Worm (Caenorhabditis elegans): ENCODE data around the gene nhr-76.
A peak's percentile ranks its signal among the peaks of the same experiment; 100 is the strongest.

nhr-76 gene

ce11 chrIV:603543-603942, 23.8 kb upstream of the nhr-76 start, which contains the start of gene prmt-4:
Gene prmt-4, minus strand, starts transcription at chrIV:603643.
- no peak for TF ChIP-seq tab-1 (GFP tag; IDR thresholded peaks at IDR 0.05)
- no peak for TF ChIP-seq cog-1 (tag; optimal IDR thresholded peaks at IDR 0.05)
- no peak for TF ChIP-seq T22C8.4 (GFP tag; IDR thresholded peaks at IDR 0.05)
- TF ChIP-seq ztf-23 (GFP tag; IDR thresholded peaks at IDR 0.05), result no peak
- no peak for TF ChIP-seq med-1 (GFP tag; optimal IDR thresholded peaks at IDR 0.05; ENCODE audit: insufficient read depth)
- no peak for TF ChIP-seq ref-1 (GFP tag; conservative IDR thresholded peaks at IDR 0.05)
- TF ChIP-seq klf-2 (GFP tag; conservative IDR thresholded peaks at IDR 0.05), result no peak
- no peak for TF ChIP-seq flt-1 (GFP tag; IDR thresholded peaks at IDR 0.05)
- TF ChIP-seq ztf-29 (GFP tag; IDR thresholded peaks at IDR 0.05), result no peak

DNA sequence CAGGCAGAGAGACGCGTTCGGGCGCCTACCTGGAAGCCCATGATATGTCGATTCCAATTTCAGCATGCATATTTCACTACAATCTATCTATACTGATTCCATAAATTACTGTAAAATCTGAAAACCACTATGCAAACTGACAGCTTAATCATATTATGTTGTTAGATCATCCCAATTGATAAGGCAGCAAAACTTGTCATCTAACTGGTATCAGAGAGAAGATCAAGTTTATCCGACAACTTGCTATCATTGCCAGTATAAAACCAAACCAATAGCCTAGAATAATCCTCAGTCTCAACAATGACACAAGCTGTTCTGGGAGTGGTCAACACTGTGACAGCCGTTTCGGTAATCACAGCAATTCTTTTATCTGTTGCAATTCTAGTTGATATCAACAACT, 23.2 kb upstream of the nhr-76 start, which contains the start of gene col-102:
Gene col-102, plus strand, starts transcription at position 301 of the 400 bp plus-strand sequence.
- TF ChIP-seq ztf-29 (GFP tag; IDR thresholded peaks at IDR 0.05) (no peak), flt-1 (GFP tag; IDR thresholded peaks at IDR 0.05) (no peak), tab-1 (GFP tag; IDR thresholded peaks at IDR 0.05) (no peak), T22C8.4 (GFP tag; IDR thresholded peaks at IDR 0.05) (no peak)

ce11 chrIV:604817-605216, 22.5 kb upstream of the nhr-76 start:
- TF ChIP-seq med-1 (GFP tag; optimal IDR thresholded peaks at IDR 0.05; ENCODE audit: insufficient read depth), result no peak
- TF ChIP-seq cog-1 (tag; optimal IDR thresholded peaks at IDR 0.05), result no peak
- no peak for TF ChIP-seq ref-1 (GFP tag; conservative IDR thresholded peaks at IDR 0.05)
- TF ChIP-seq flt-1 (GFP tag; IDR thresholded peaks at IDR 0.05), result no peak
- no peak for TF ChIP-seq ztf-29 (GFP tag; IDR thresholded peaks at IDR 0.05)
- no peak for TF ChIP-seq tab-1 (GFP tag; IDR thresholded peaks at IDR 0.05)
- no peak for TF ChIP-seq ztf-23 (GFP tag; IDR thresholded peaks at IDR 0.05)
- TF ChIP-seq T22C8.4 (GFP tag; IDR thresholded peaks at IDR 0.05), result no peak
- TF ChIP-seq klf-2 (GFP tag; conservative IDR thresholded peaks at IDR 0.05), result no peak

- TF ChIP-seq cog-1 (tag; optimal IDR thresholded peaks at IDR 0.05), result no peak
- no peak for TF ChIP-seq ztf-23 (GFP tag; IDR thresholded peaks at IDR 0.05)
- no peak for TF ChIP-seq T22C8.4 (GFP tag; IDR thresholded peaks at IDR 0.05)
- TF ChIP-seq ref-1 (GFP tag; conservative IDR thresholded peaks at IDR 0.05), result no peak
- TF ChIP-seq med-1 (GFP tag; optimal IDR thresholded peaks at IDR 0.05; ENCODE audit: insufficient read depth), result no peak
- no peak for TF ChIP-seq ztf-29 (GFP tag; IDR thresholded peaks at IDR 0.05)
- no peak for TF ChIP-seq tab-1 (GFP tag; IDR thresholded peaks at IDR 0.05)
- no peak for TF ChIP-seq flt-1 (GFP tag; IDR thresholded peaks at IDR 0.05)
- TF ChIP-seq klf-2 (GFP tag; conservative IDR thresholded peaks at IDR 0.05), result no peak
Measured at ce11 chrIV:605431-605830, 21.9 kb upstream of the nhr-76 start.

DNA sequence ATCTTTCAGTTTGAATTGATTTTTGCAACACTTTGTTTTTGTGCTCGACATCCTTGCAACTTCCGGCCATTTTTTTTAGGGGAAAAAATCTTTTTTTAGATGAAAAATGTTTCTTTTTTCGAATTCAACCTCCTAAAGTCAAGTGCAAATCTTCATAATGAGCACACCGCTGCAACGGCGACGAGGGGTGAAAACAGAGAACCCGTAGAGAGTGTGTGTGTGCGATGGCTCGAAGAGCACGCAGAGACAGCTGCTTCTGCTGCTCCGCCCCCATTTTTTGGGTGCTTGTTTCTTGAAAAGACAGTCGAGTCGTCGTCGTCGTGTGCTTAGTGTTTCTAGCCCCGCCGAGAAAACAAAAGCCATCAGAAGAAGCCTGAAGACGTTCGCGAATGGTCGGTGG, 21.3 kb upstream of the nhr-76 start, which contains the start of gene inx-18:
Gene inx-18, plus strand, starts transcription at position 301 of the 400 bp plus-strand sequence.
- no peak for TF ChIP-seq klf-2 (GFP tag; conservative IDR thresholded peaks at IDR 0.05)
- TF ChIP-seq ref-1 (GFP tag; conservative IDR thresholded peaks at IDR 0.05), result no peak
- TF ChIP-seq tab-1 (GFP tag; IDR thresholded peaks at IDR 0.05), result no peak
- TF ChIP-seq ztf-23 (GFP tag; IDR thresholded peaks at IDR 0.05), result no peak
- TF ChIP-seq T22C8.4 (GFP tag; IDR thresholded peaks at IDR 0.05), result no peak
- TF ChIP-seq cog-1 (tag; optimal IDR thresholded peaks at IDR 0.05), result no peak
- TF ChIP-seq ztf-29 (GFP tag; IDR thresholded peaks at IDR 0.05), result no peak
- TF ChIP-seq med-1 (GFP tag; optimal IDR thresholded peaks at IDR 0.05; ENCODE audit: insufficient read depth), result no peak

- TF ChIP-seq T22C8.4 (GFP tag; IDR thresholded peaks at IDR 0.05) (no peak), cog-1 (tag; optimal IDR thresholded peaks at IDR 0.05) (no peak), ztf-23 (GFP tag; IDR thresholded peaks at IDR 0.05) (no peak), klf-2 (GFP tag; conservative IDR thresholded peaks at IDR 0.05) (no peak), flt-1 (GFP tag; IDR thresholded peaks at IDR 0.05) (no peak)
Measured at ce11 chrIV:607628-608027, 19.7 kb upstream of the nhr-76 start.

ce11 chrIV:613155-613554, 14.2 kb upstream of the nhr-76 start:
- no peak for TF ChIP-seq klf-2 (GFP tag; conservative IDR thresholded peaks at IDR 0.05)
- TF ChIP-seq tab-1 (GFP tag; IDR thresholded peaks at IDR 0.05), result no peak
- no peak for TF ChIP-seq ref-1 (GFP tag; conservative IDR thresholded peaks at IDR 0.05)
- no peak for TF ChIP-seq T22C8.4 (GFP tag; IDR thresholded peaks at IDR 0.05)
- no peak for TF ChIP-seq ztf-29 (GFP tag; IDR thresholded peaks at IDR 0.05)
- TF ChIP-seq med-1 (GFP tag; optimal IDR thresholded peaks at IDR 0.05; ENCODE audit: insufficient read depth), result no peak
- TF ChIP-seq ztf-23 (GFP tag; IDR thresholded peaks at IDR 0.05), result no peak
- no peak for TF ChIP-seq flt-1 (GFP tag; IDR thresholded peaks at IDR 0.05)
- no peak for TF ChIP-seq cog-1 (tag; optimal IDR thresholded peaks at IDR 0.05)

- TF ChIP-seq ztf-29 (GFP tag; IDR thresholded peaks at IDR 0.05) (no peak), flt-1 (GFP tag; IDR thresholded peaks at IDR 0.05) (no peak), ztf-23 (GFP tag; IDR thresholded peaks at IDR 0.05) (no peak)
Measured at ce11 chrIV:615244-615643, 12.1 kb upstream of the nhr-76 start, which contains the start of gene C18H7.1. Gene C18H7.1, plus strand, starts transcription at chrIV:615544.

- no peak for TF ChIP-seq T22C8.4 (GFP tag; IDR thresholded peaks at IDR 0.05)
- TF ChIP-seq ztf-23 (GFP tag; IDR thresholded peaks at IDR 0.05), result no peak
- no peak for TF ChIP-seq ref-1 (GFP tag; conservative IDR thresholded peaks at IDR 0.05)
- no peak for TF ChIP-seq klf-2 (GFP tag; conservative IDR thresholded peaks at IDR 0.05)
- no peak for TF ChIP-seq med-1 (GFP tag; optimal IDR thresholded peaks at IDR 0.05; ENCODE audit: insufficient read depth)
- no peak for TF ChIP-seq flt-1 (GFP tag; IDR thresholded peaks at IDR 0.05)
- no peak for TF ChIP-seq cog-1 (tag; optimal IDR thresholded peaks at IDR 0.05)
- no peak for TF ChIP-seq ztf-29 (GFP tag; IDR thresholded peaks at IDR 0.05)
- no peak for TF ChIP-seq tab-1 (GFP tag; IDR thresholded peaks at IDR 0.05)
Measured at ce11 chrIV:619766-620165, 7.6 kb upstream of the nhr-76 start.

- TF ChIP-seq klf-2 (GFP tag; conservative IDR thresholded peaks at IDR 0.05) (peak; percentile 74; the same call in 1 of the 2 replicates), cog-1 (tag; optimal IDR thresholded peaks at IDR 0.05) (peak; percentile 75), T22C8.4 (GFP tag; IDR thresholded peaks at IDR 0.05) (peak; percentile 88), ref-1 (GFP tag; conservative IDR thresholded peaks at IDR 0.05) (peak; percentile 76), ztf-29 (GFP tag; IDR thresholded peaks at IDR 0.05) (peak; percentile 70; the same call in 1 of the 2 replicates), tab-1 (GFP tag; IDR thresholded peaks at IDR 0.05) (peak; percentile 90), med-1 (GFP tag; optimal IDR thresholded peaks at IDR 0.05; ENCODE audit: insufficient read depth) (peak; percentile 64), ztf-23 (GFP tag; IDR thresholded peaks at IDR 0.05) (peak; percentile 89), flt-1 (GFP tag; IDR thresholded peaks at IDR 0.05) (peak; percentile 94)
Measured at ce11 chrIV:620324-620723, 7.0 kb upstream of the nhr-76 start.
